Worm (Caenorhabditis elegans): ENCODE measurements around the gene clec-250.

DNA sequence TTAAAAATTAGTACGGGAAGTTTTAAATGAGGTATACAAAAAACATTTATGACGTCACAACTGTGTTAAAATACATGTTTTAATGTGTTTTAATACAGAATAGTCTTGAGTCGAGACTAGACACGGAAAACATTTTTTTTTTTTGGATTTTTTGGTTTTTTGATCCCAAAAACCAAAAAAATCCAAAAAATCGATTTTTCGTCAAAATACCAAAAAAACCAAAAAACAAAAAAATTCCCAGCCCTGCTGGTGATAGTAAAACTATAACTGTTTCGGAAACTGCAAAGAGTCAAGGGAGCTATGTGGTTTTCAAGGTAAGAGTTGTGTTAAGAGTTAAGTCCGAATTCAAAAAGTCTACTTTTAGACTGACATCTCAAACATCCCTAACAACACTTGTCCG lies 19.1 kb upstream of the clec-250 start, which contains the start of gene F11D11.4:
- TF ChIP-seq ces-1 (GFP tag; optimal IDR thresholded peaks at IDR 0.05) (no peak), ceh-43 (GFP tag; optimal IDR thresholded peaks at IDR 0.05) (no peak), unc-39 (tag; optimal IDR thresholded peaks at IDR 0.05) (no peak), pha-4 (tag; optimal IDR thresholded peaks at IDR 0.05) (no peak), unc-62 (GFP tag; optimal IDR thresholded peaks at IDR 0.05) (no peak), lin-13 (tag; optimal IDR thresholded peaks at IDR 0.05) (no peak), snpc-4 (tag; optimal IDR thresholded peaks at IDR 0.05) (no peak), elt-1 (tag; optimal IDR thresholded peaks at IDR 0.05; ENCODE audit: borderline replicate concordance, insufficient read depth) (no peak), cnd-1 (tag; optimal IDR thresholded peaks at IDR 0.05) (no peak), blmp-1 (tag; optimal IDR thresholded peaks at IDR 0.05) (no peak), lsy-2 (tag; optimal IDR thresholded peaks at IDR 0.05) (no peak)

Measured in whole organism, mixed stage, embryonic.